Worm (Caenorhabditis elegans) whole organism, early embryonic: ENCODE results near the gene ZK688.9.

Source experiments
- B0310.2 ChIP-seq: sonication (generic microtip); optimal IDR thresholded peaks from 2 replicates; lab custom pipeline; 2016; ENCODE audit warnings: mild to moderate bottlenecking, missing genetic modification characterization, missing compliant biosample characterization
- F13C5.2 ChIP-seq: sonication (generic microtip); optimal IDR thresholded peaks from 2 replicates; lab custom pipeline; 2017; ENCODE audit warnings: mild to moderate bottlenecking, missing genetic modification characterization, inconsistent platforms, missing compliant biosample characterization
- aly-1 ChIP-seq: sonication (generic microtip); optimal IDR thresholded peaks from 2 replicates; lab custom pipeline; 2016; ENCODE audit warnings: missing genetic modification characterization, missing compliant biosample characterization
- ama-1 ChIP-seq: fragments of 150-350 bp; optimal IDR thresholded peaks from 2 replicates; lab custom pipeline; 2014
- ceh-13 ChIP-seq: fragments of 200-800 bp; sonication (Bioruptor generic); optimal IDR thresholded peaks from 2 replicates; lab custom pipeline; 2018; ENCODE audit warnings: mild to moderate bottlenecking, missing genetic modification characterization, missing compliant biosample characterization
- ceh-36 ChIP-seq: sonication (generic microtip); optimal IDR thresholded peaks from 2 replicates; lab custom pipeline; 2016; ENCODE audit warnings: missing genetic modification characterization, inconsistent platforms, missing compliant biosample characterization
- ets-7 ChIP-seq: sonication (generic microtip); optimal IDR thresholded peaks from 2 replicates; lab custom pipeline; 2016; ENCODE audit warnings: missing genotype, missing genetic modification characterization, missing compliant biosample characterization
- flt-1 ChIP-seq: fragments of 200-800 bp; sonication (Bioruptor generic); IDR thresholded peaks from 2 replicates; pipeline ENCODE4 v1.3.6; 2022; ENCODE audit warnings: missing genetic modification characterization, missing compliant biosample characterization
- hmbx-1 ChIP-seq: sonication (generic microtip); optimal IDR thresholded peaks from 2 replicates; lab custom pipeline; 2016; ENCODE audit warnings: mild to moderate bottlenecking, missing genetic modification characterization, missing compliant biosample characterization
- hmg-4 ChIP-seq: fragments of 200-800 bp; sonication (Bioruptor generic); optimal IDR thresholded peaks from 2 replicates; lab custom pipeline; 2018; ENCODE audit warnings: mild to moderate bottlenecking, missing genetic modification characterization, missing compliant biosample characterization
- hnd-1 ChIP-seq: sonication (generic microtip); optimal IDR thresholded peaks from 2 replicates; lab custom pipeline; 2016; ENCODE audit warnings: missing genetic modification characterization, missing compliant biosample characterization
- pes-1 ChIP-seq: fragments of 200-800 bp; sonication (Bioruptor generic); IDR thresholded peaks from 2 replicates; pipeline ENCODE4 v1.3.6; 2022; ENCODE audit warnings: missing genetic modification reagents, missing genetic modification characterization, missing compliant biosample characterization
- scrt-1 ChIP-seq: fragments of 200-800 bp; sonication (Bioruptor generic); IDR thresholded peaks from 2 replicates; pipeline ENCODE4 v1.3.6; 2022; ENCODE audit warnings: missing genetic modification characterization, missing compliant biosample characterization
- sea-1 ChIP-seq: fragments of 200-800 bp; sonication (Bioruptor generic); conservative IDR thresholded peaks from 2 replicates; pipeline ENCODE4 v1.3.6; 2022; ENCODE audit warnings: missing genetic modification characterization, missing compliant biosample characterization
- tbx-11 ChIP-seq: fragments of 200-800 bp; sonication (Bioruptor generic); IDR thresholded peaks from 2 replicates; pipeline ENCODE4 v1.3.6; 2022; ENCODE audit warnings: missing genetic modification characterization, missing compliant biosample characterization
- tbx-37 ChIP-seq: fragments of 200-800 bp; sonication (Bioruptor generic); conservative IDR thresholded peaks from 2 replicates; pipeline ENCODE4 v1.3.6; 2022; ENCODE audit warnings: missing genetic modification reagents, missing genetic modification characterization, missing compliant biosample characterization
- tra-4 ChIP-seq: sonication (generic microtip); optimal IDR thresholded peaks from 2 replicates; lab custom pipeline; 2017; ENCODE audit warnings: missing genetic modification characterization, missing compliant biosample characterization

Gene ZK688.9

DNA sequence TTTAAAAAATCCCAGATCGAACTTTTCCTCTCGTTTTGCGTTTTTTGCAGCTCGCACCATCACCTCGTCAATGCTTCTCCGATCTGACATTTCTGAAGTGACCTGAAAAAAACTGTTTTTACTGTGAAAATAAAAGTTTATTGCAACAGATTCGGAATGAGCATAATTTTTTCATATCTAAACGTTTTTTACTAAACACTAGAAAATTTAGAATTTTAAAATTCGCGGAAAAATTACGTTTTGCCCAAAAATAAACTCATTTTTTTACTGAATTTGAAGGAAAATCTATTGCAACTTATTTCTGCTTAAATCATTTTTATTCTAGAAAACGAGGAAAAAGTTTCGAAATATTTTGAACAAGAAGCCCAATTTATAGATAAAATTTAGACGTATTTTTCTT is at the start of gene ZK688.9:
Gene ZK688.9 (minus strand): TSS at position 101 of the 400 bp plus-strand sequence.
- TF ChIP-seq B0310.2 (tag; lab: Kevin White, UChicago), result no peak
- TF ChIP-seq ama-1 (lab: Kevin White, UChicago), result no peak
- TF ChIP-seq ceh-36 (tag; lab: Kevin White, UChicago), result no peak
- no peak for TF ChIP-seq flt-1 (GFP tag; lab: Robert Waterston, UW)
- no peak for TF ChIP-seq ets-7 (tag; lab: Kevin White, UChicago)
- no peak for TF ChIP-seq scrt-1 (GFP tag; lab: Robert Waterston, UW)
- TF ChIP-seq tra-4 (tag; lab: Kevin White, UChicago), result no peak
- no peak for TF ChIP-seq tbx-37 (GFP tag; lab: Robert Waterston, UW)
- no peak for TF ChIP-seq tbx-11 (GFP tag; lab: Robert Waterston, UW)
- no peak for TF ChIP-seq hnd-1 (tag; lab: Kevin White, UChicago)
- no peak for TF ChIP-seq aly-1 (tag; lab: Kevin White, UChicago)
- no peak for TF ChIP-seq F13C5.2
- TF ChIP-seq hmbx-1 (tag; lab: Kevin White, UChicago), result no peak
- no peak for TF ChIP-seq sea-1 (GFP tag; lab: Robert Waterston, UW)
- TF ChIP-seq pes-1 (GFP tag; lab: Robert Waterston, UW), result no peak
- no peak for TF ChIP-seq ceh-13

DNA sequence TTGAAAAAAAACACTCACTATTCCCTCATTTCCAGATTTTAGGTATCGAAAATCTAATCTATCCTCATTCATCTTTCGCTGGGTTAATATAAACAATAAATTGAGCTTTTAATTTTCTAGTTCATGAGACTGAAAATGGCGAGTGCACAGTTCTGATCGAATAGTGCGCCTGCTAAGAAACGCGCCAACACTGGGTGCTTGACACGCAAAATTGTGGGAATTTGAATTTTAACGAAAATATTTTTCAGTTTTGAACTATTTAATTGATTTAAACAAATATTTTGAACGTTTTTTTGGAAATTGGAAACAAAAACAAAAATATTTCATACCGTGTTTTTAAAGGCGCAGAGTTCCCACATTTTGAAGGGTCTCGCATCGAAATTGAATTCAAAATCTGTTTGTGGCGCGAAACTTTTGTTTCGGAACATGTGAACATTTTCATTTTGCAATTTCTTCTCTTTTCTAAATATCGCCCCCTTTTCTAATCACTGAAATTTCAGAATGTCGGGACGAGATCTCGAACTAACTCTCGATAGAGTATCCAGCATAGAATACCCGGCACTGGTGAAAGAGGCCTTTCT is 45.8 kb upstream of the ZK688.9 start, which contains the start of the genes C29E4.13 and npp-15:
Gene C29E4.13 (minus strand): TSS at position 169 of the 581 bp plus-strand sequence.
Gene npp-15 (plus strand): TSS at position 495 of the 581 bp plus-strand sequence.
- TF ChIP-seq ets-7 (tag; lab: Kevin White, UChicago) (no peak), ceh-36 (tag; lab: Kevin White, UChicago) (no peak), pes-1 (GFP tag; lab: Robert Waterston, UW) (no peak), flt-1 (GFP tag; lab: Robert Waterston, UW) (no peak), F13C5.2 (no peak), hnd-1 (tag; lab: Kevin White, UChicago) (no peak), scrt-1 (GFP tag; lab: Robert Waterston, UW) (no peak)

- TF ChIP-seq hmbx-1 (tag; lab: Kevin White, UChicago) (no peak), flt-1 (GFP tag; lab: Robert Waterston, UW) (no peak), F13C5.2 (no peak), ceh-13 (no peak), sea-1 (GFP tag; lab: Robert Waterston, UW) (no peak), B0310.2 (tag; lab: Kevin White, UChicago) (no peak), hmg-4 (GFP tag; lab: Kevin White, UChicago) (no peak)
These were observed 43.2 kb upstream of the ZK688.9 start for ce11 chrIII:7925968-7926367.

- no peak for TF ChIP-seq tbx-11 (GFP tag; lab: Robert Waterston, UW)
- no peak for TF ChIP-seq tbx-37 (GFP tag; lab: Robert Waterston, UW)
- TF ChIP-seq hnd-1 (tag; lab: Kevin White, UChicago), result no peak
- no peak for TF ChIP-seq F13C5.2
- TF ChIP-seq tra-4 (tag; lab: Kevin White, UChicago), result no peak
- no peak for TF ChIP-seq flt-1 (GFP tag; lab: Robert Waterston, UW)
- TF ChIP-seq hmg-4 (GFP tag; lab: Kevin White, UChicago), result no peak
- TF ChIP-seq ceh-36 (tag; lab: Kevin White, UChicago), result no peak
- TF ChIP-seq aly-1 (tag; lab: Kevin White, UChicago), result no peak
- no peak for TF ChIP-seq ets-7 (tag; lab: Kevin White, UChicago)
- TF ChIP-seq ama-1 (lab: Kevin White, UChicago), result no peak
- TF ChIP-seq B0310.2 (tag; lab: Kevin White, UChicago), result no peak
- TF ChIP-seq hmbx-1 (tag; lab: Kevin White, UChicago), result no peak
- no peak for TF ChIP-seq pes-1 (GFP tag; lab: Robert Waterston, UW)
- TF ChIP-seq sea-1 (GFP tag; lab: Robert Waterston, UW), result no peak
These were observed 42.0 kb upstream of the ZK688.9 start, which contains the start of gene tag-250 for ce11 chrIII:7924821-7925220. Gene tag-250 (minus strand): TSS chrIII:7924921.

ce11 chrIII:7922207-7922606 is 39.4 kb upstream of the ZK688.9 start, which contains the start of gene C29E4.17:
Gene C29E4.17 (plus strand): TSS chrIII:7922507.
- TF ChIP-seq B0310.2 (tag; lab: Kevin White, UChicago), result no peak
- TF ChIP-seq tbx-11 (GFP tag; lab: Robert Waterston, UW), result no peak
- no peak for TF ChIP-seq ets-7 (tag; lab: Kevin White, UChicago)
- no peak for TF ChIP-seq hmbx-1 (tag; lab: Kevin White, UChicago)
- no peak for TF ChIP-seq hmg-4 (GFP tag; lab: Kevin White, UChicago)

DNA sequence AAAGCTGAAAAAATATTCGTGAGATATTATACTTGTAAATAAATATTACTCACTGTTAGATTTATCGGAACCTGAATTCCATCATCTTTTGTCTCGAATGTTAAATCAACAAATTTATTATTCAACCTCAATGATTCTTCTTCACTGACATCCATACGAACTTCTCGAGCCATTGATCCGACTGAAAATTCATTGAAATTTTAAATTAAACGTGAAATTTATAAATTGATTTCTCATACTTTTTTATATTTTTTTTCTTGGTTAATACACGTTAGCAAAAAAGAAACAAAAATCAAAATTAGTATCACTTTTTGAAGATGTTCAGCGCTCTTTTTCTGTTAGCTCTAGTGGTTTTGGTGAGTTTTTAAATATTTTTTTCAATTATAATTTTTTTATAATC is 37.0 kb upstream of the ZK688.9 start, which contains the start of gene C29E4.14:
Gene C29E4.14 (plus strand): TSS at position 301 of the 400 bp plus-strand sequence.
- TF ChIP-seq hnd-1 (tag; lab: Kevin White, UChicago) (no peak), ets-7 (tag; lab: Kevin White, UChicago) (no peak), tra-4 (tag; lab: Kevin White, UChicago) (no peak), ceh-36 (tag; lab: Kevin White, UChicago) (no peak), hmg-4 (GFP tag; lab: Kevin White, UChicago) (no peak), pes-1 (GFP tag; lab: Robert Waterston, UW) (no peak), aly-1 (tag; lab: Kevin White, UChicago) (no peak), hmbx-1 (tag; lab: Kevin White, UChicago) (no peak), tbx-37 (GFP tag; lab: Robert Waterston, UW) (no peak), sea-1 (GFP tag; lab: Robert Waterston, UW) (no peak), F13C5.2 (no peak)

ce11 chrIII:7917667-7918066 is 34.9 kb upstream of the ZK688.9 start, which contains the start of gene gly-3:
Gene gly-3 (minus strand): TSS chrIII:7917767.
- TF ChIP-seq ceh-36 (tag; lab: Kevin White, UChicago) (no peak), sea-1 (GFP tag; lab: Robert Waterston, UW) (no peak), tbx-37 (GFP tag; lab: Robert Waterston, UW) (no peak), tbx-11 (GFP tag; lab: Robert Waterston, UW) (no peak), hmbx-1 (tag; lab: Kevin White, UChicago) (no peak), ets-7 (tag; lab: Kevin White, UChicago) (no peak)
